Fruit fly (Drosophila melanogaster) whole organism, pupa: ENCODE results near the gene CG17329.

Experiments used
- CG10348 ChIP-seq: fragments of 200-800 bp; sonication (Bioruptor generic); IDR thresholded peaks from 2 replicates; pipeline ENCODE4 v1.3.6; 2022; ENCODE audit warnings: missing biosample characterization, missing genetic modification characterization
- CG12605 ChIP-seq: fragments of 200-800 bp; sonication (Bioruptor generic); IDR thresholded peaks from 2 replicates; pipeline ENCODE4 v1.3.6; 2022; ENCODE audit warnings: missing biosample characterization, missing genetic modification characterization
- CG13204 ChIP-seq: fragments of 200-800 bp; sonication (Bioruptor generic); optimal IDR thresholded peaks from 2 replicates; lab custom pipeline; 2018; ENCODE audit warnings: missing biosample characterization, mild to moderate bottlenecking, missing genetic modification characterization, moderate library complexity
- CG14655 ChIP-seq: fragments of 200-800 bp; sonication (Bioruptor generic); optimal IDR thresholded peaks from 3 replicates; lab custom pipeline; 2017; ENCODE audit warnings: mild to moderate bottlenecking, missing biosample characterization, missing genetic modification reagents, missing genetic modification characterization
- CG15710 ChIP-seq: fragments of 200-800 bp; sonication (Bioruptor generic); optimal IDR thresholded peaks from 2 replicates; lab custom pipeline; 2018; ENCODE audit warnings: missing biosample characterization, mild to moderate bottlenecking, missing genetic modification characterization, moderate library complexity
- CG17806 ChIP-seq: fragments of 200-800 bp; sonication (Bioruptor generic); optimal IDR thresholded peaks from 2 replicates; lab custom pipeline; 2018; ENCODE audit warnings: missing biosample characterization, mild to moderate bottlenecking, missing genetic modification characterization, moderate library complexity
- CG32121 ChIP-seq: fragments of 200-800 bp; sonication (Bioruptor generic); IDR thresholded peaks from 2 replicates; pipeline ENCODE4 v1.3.6; 2022; ENCODE audit warnings: missing biosample characterization, missing genetic modification characterization
- CG34367 ChIP-seq: fragments of 200-800 bp; sonication (Bioruptor generic); optimal IDR thresholded peaks from 2 replicates; lab custom pipeline; 2018; ENCODE audit warnings: missing biosample characterization, mild to moderate bottlenecking, missing genetic modification characterization
- CG4496 ChIP-seq: fragments of 200-800 bp; sonication (Bioruptor generic); IDR thresholded peaks from 3 replicates; pipeline ENCODE4 v1.3.6; 2022; ENCODE audit warnings: missing biosample characterization, missing genetic modification characterization
- CG8159 ChIP-seq: fragments of 200-800 bp; sonication (Bioruptor generic); optimal IDR thresholded peaks from 3 replicates; lab custom pipeline; 2018; ENCODE audit warnings: missing biosample characterization, mild to moderate bottlenecking, missing genetic modification characterization, moderate library complexity
- CG8301 ChIP-seq: fragments of 200-800 bp; sonication (Bioruptor generic); optimal IDR thresholded peaks from 2 replicates; lab custom pipeline; 2018; ENCODE audit warnings: missing biosample characterization, mild to moderate bottlenecking, missing genetic modification characterization
- CG9948 ChIP-seq: fragments of 200-800 bp; sonication (Bioruptor generic); optimal IDR thresholded peaks from 2 replicates; lab custom pipeline; 2018; ENCODE audit warnings: missing biosample characterization, mild to moderate bottlenecking, missing genetic modification characterization, moderate library complexity
- D1 ChIP-seq: fragments of 200-800 bp; sonication (Bioruptor generic); optimal IDR thresholded peaks from 2 replicates; lab custom pipeline; 2018; ENCODE audit warnings: missing biosample characterization, mild to moderate bottlenecking, missing genetic modification characterization, moderate library complexity
- EcR ChIP-seq: fragments of 200-800 bp; sonication (Bioruptor generic); optimal IDR thresholded peaks from 3 replicates; lab custom pipeline; 2019; ENCODE audit warnings: missing biosample characterization, missing genetic modification characterization, mild to moderate bottlenecking, moderate library complexity, missing genetic modification reagents
- Ets98B ChIP-seq: fragments of 200-800 bp; sonication (Bioruptor generic); IDR thresholded peaks from 2 replicates; pipeline ENCODE4 v1.3.6; 2022; ENCODE audit warnings: missing biosample characterization, missing genetic modification characterization
- Pif1A ChIP-seq: fragments of 200-800 bp; sonication (Bioruptor generic); optimal IDR thresholded peaks from 3 replicates; lab custom pipeline; 2016; ENCODE audit warnings: missing biosample characterization, missing genetic modification characterization
- Pif1B ChIP-seq: fragments of 200-800 bp; sonication (Bioruptor generic); optimal IDR thresholded peaks from 3 replicates; lab custom pipeline; 2016; ENCODE audit warnings: missing biosample characterization, missing genetic modification characterization
- Snoo ChIP-seq: fragments of 200-800 bp; sonication (Bioruptor generic); optimal IDR thresholded peaks from 3 replicates; lab custom pipeline; 2017; ENCODE audit warnings: missing biosample characterization, mild to moderate bottlenecking, missing genetic modification characterization, inconsistent platforms
- fd96Ca ChIP-seq: fragments of 200-800 bp; sonication (Bioruptor generic); IDR thresholded peaks from 3 replicates; pipeline ENCODE4 v1.3.6; 2022; ENCODE audit warnings: missing biosample characterization, missing genetic modification characterization
- gl ChIP-seq: fragments of 200-800 bp; sonication (Bioruptor generic); optimal IDR thresholded peaks from 2 replicates; lab custom pipeline; 2018; ENCODE audit warnings: missing biosample characterization, mild to moderate bottlenecking, missing genetic modification characterization
- rn ChIP-seq: fragments of 200-800 bp; sonication (Bioruptor generic); IDR thresholded peaks from 2 replicates; pipeline ENCODE4 v1.3.6; 2022; ENCODE audit warnings: missing biosample characterization, missing genetic modification characterization

Gene CG17329

DNA sequence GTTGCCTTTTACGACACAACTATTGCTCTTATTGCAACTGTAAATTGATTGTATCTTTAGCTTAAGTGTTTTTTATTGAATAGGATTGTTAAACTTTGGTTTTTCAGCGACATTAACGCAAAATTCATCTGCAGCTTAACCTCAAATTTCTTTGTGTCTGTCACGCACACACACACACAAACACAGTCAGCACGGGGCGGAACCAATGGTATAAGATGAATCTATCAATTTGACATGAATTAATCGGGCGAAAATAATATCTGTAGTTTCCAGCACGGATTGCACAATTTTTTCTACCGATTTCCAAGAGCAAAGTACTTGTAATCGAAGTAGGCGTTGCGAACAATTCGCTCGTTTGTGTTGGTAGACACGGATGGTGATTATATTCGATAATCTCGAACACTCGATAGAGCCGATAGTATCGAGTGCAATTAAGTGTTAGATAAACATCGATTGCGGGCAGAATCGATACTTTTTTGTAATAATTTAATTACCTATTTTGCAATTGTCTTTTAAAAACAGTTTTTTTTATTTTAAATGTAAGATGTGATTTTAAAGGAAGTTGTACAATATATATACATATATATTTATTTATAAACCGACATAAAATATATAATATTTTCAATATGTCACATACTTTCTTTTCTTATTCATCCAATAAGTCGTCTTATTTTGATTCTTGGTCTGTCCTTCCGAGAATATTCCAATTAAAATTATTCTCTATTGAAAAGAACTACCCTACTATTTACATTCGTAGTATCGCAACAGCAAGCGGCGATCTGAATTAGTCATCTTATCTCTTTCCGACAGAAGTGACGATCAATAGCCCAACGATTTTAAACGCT lies 33.6 kb upstream of the CG17329 start, which contains the start of the genes PRL-1 and EndoGI:
Gene PRL-1, minus strand, starts transcription at position 380 of the 845 bp plus-strand sequence.
Gene EndoGI, plus strand, starts transcription at position 462 of the 845 bp plus-strand sequence.
- TF ChIP-seq D1 (tag; lab: Kevin White, UChicago) (peak; percentile 4), CG15710 (peak; percentile 79), Ets98B (GFP tag; lab: Robert Waterston, UW) (peak; percentile 78; the same call in 1 of the 2 replicates), CG9948 (tag; lab: Kevin White, UChicago) (peak; percentile 71), CG17806 (tag; lab: Kevin White, UChicago) (peak; percentile 75), CG10348 (GFP tag; lab: Robert Waterston, UW) (no peak), Pif1A (GFP tag; lab: Kevin White, UChicago) (peak; percentile 68), CG8301 (tag; lab: Kevin White, UChicago) (peak; percentile 67), CG32121 (GFP tag; lab: Robert Waterston, UW) (peak; percentile 87), CG12605 (peak; percentile 85), CG14655 (no peak), Snoo (tag; lab: Kevin White, UChicago) (peak; percentile 57), CG13204 (GFP tag; lab: Kevin White, UChicago) (no peak), gl (peak; percentile 10), CG34367 (tag; lab: Kevin White, UChicago) (peak; percentile 72), Pif1B (GFP tag; lab: Kevin White, UChicago) (peak; percentile 47), CG4496 (GFP tag; lab: Robert Waterston, UW) (peak; percentile 91), EcR (no peak), rn (no peak; the same call in 1 of the 2 replicates), CG8159 (tag; lab: Kevin White, UChicago) (peak; percentile 81), fd96Ca (GFP tag; lab: Robert Waterston, UW) (no peak)

DNA sequence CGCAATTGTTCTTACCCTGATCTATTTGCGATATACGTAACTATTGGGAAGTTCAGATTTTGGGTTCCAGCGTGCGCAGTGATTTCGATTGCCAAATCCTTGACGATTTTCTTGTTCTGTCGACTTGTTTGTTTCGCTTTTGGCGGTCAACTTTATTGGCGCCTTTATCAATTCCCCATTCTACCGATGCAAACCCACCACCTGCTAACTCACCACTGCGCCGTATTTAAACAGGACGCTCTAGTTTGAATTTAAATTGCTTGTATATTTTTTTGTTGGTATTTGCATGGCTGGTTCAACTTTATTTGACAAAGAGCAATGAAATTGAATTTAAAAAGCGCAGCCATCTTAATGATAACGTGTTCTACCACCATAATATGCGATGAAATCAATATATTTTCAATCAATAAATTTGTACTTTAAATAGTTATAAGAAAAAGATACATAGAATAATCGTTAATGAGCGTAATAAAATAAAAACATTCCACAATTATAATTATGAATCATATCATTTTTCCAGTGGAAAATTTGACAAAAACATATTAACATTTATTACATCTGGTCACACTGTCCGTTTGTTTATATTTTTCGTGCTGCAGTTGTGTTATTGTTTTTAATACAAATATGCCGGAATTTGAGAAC lies 29.4 kb upstream of the CG17329 start, which contains the start of the genes twe and CG4935:
Gene twe, minus strand, starts transcription at position 302 of the 642 bp plus-strand sequence.
Gene CG4935, plus strand, starts transcription at position 566 of the 642 bp plus-strand sequence.
- TF ChIP-seq Pif1A (GFP tag; lab: Kevin White, UChicago) (no peak), CG4496 (GFP tag; lab: Robert Waterston, UW) (no peak), D1 (tag; lab: Kevin White, UChicago) (no peak), CG9948 (tag; lab: Kevin White, UChicago) (no peak), Pif1B (GFP tag; lab: Kevin White, UChicago) (no peak), fd96Ca (GFP tag; lab: Robert Waterston, UW) (no peak), rn (no peak)

- no peak for TF ChIP-seq CG12605
- TF ChIP-seq CG4496 (GFP tag; lab: Robert Waterston, UW) = no peak
- no peak for TF ChIP-seq CG8301 (tag; lab: Kevin White, UChicago)
- no peak for TF ChIP-seq Pif1B (GFP tag; lab: Kevin White, UChicago)
- TF ChIP-seq CG9948 (tag; lab: Kevin White, UChicago) = no peak
- no peak for TF ChIP-seq CG32121 (GFP tag; lab: Robert Waterston, UW)
- TF ChIP-seq CG15710 = no peak
- no peak for TF ChIP-seq CG10348 (GFP tag; lab: Robert Waterston, UW)
- TF ChIP-seq rn = no peak
- TF ChIP-seq CG14655 = no peak
- TF ChIP-seq CG13204 (GFP tag; lab: Kevin White, UChicago) = no peak
Measured at dm6 chr2L:16263723-16264122, 27.4 kb upstream of the CG17329 start.

DNA sequence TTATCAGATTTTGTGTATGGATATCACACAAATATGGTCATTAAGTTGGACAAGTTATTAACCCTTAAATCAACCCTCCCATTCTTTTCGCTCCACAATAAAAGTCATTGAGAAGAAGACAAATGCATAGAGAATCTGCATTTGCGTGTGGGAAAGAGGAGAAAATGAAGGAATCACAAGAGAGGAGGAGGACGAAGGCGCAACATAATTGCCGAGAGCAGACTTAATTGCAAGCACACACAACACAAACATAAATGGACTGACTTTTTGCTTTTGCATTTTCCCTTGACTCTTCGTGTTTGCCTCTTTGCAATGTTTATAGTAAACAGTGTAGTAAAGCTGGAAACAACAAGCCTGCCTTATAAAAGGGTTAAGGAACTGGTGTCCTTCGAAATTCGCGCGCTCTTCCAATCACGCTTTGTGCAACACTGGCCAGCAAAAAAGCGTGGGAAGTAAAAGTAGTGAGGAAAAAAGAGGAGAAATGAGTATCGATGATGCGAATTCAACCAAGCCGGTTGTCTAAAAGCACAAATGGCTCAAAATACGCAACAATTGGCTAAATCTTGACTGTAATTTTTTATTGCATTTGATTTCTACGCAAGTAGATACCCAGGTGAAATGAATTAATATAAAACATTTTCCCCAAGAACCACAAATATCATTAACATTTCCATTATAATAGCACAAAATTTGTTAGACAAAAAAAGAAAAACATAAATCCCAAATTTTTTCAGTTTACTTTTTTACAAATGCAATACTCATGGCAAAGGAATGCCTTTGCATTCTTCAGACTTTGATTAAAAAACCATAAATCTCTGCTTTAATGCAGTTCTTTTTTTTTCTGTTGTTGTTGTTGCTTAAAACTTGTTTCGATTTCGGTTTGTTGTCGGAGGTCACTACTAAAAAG lies 23.7 kb upstream of the CG17329 start:
- TF ChIP-seq CG9948 (tag; lab: Kevin White, UChicago) = peak; percentile 48
- TF ChIP-seq Pif1A (GFP tag; lab: Kevin White, UChicago) = no peak
- TF ChIP-seq Ets98B (GFP tag; lab: Robert Waterston, UW) = no peak
- TF ChIP-seq CG8301 (tag; lab: Kevin White, UChicago) = peak; percentile 38
- TF ChIP-seq CG4496 (GFP tag; lab: Robert Waterston, UW) = no peak
- TF ChIP-seq CG10348 (GFP tag; lab: Robert Waterston, UW) = no peak
- no peak for TF ChIP-seq CG14655
- peak; percentile 37 for TF ChIP-seq CG15710
- TF ChIP-seq Snoo (tag; lab: Kevin White, UChicago) = no peak
- TF ChIP-seq CG17806 (tag; lab: Kevin White, UChicago) = peak; percentile 49
- peak; percentile 56 for TF ChIP-seq D1 (tag; lab: Kevin White, UChicago)
- TF ChIP-seq CG8159 (tag; lab: Kevin White, UChicago) = peak; percentile 43
- peak; percentile 30 for TF ChIP-seq CG34367 (tag; lab: Kevin White, UChicago)
- TF ChIP-seq Pif1B (GFP tag; lab: Kevin White, UChicago) = no peak
- TF ChIP-seq fd96Ca (GFP tag; lab: Robert Waterston, UW) = no peak
- no peak for TF ChIP-seq CG32121 (GFP tag; lab: Robert Waterston, UW)
- TF ChIP-seq EcR = peak; percentile 90
- TF ChIP-seq CG12605 = no peak
- TF ChIP-seq CG13204 (GFP tag; lab: Kevin White, UChicago) = no peak
